Worm (Caenorhabditis elegans) whole organism, young adult: ENCODE measurements around the gene calu-1.

Experiments
- B0336.3 ChIP-seq: fragments of 200-800 bp; sonication (Bioruptor generic); IDR thresholded peaks from 2 replicates; pipeline ENCODE4 v1.3.6; 2022; ENCODE audit warnings: missing genetic modification characterization, missing compliant biosample characterization
- C17E4.6 ChIP-seq: fragments of 200-800 bp; sonication (Bioruptor generic); IDR thresholded peaks from 2 replicates; pipeline ENCODE4 v1.3.6; 2022; ENCODE audit warnings: missing genetic modification reagents, missing genetic modification characterization, missing compliant biosample characterization
- F22D6.2 ChIP-seq: sonication (generic microtip); optimal IDR thresholded peaks from 2 replicates; lab custom pipeline; 2016; ENCODE audit warnings: mild to moderate bottlenecking, missing genetic modification characterization, missing compliant biosample characterization
- F39B2.1 ChIP-seq: fragments of 200-800 bp; sonication (Bioruptor generic); IDR thresholded peaks from 2 replicates; pipeline ENCODE4 v1.3.6; 2022; ENCODE audit warnings: missing genetic modification reagents, missing genetic modification characterization, missing compliant biosample characterization
- T26A5.8 ChIP-seq: sonication (generic microtip); optimal IDR thresholded peaks from 2 replicates; lab custom pipeline; 2016; ENCODE audit warnings: missing genetic modification characterization, missing compliant biosample characterization
- Y56A3A.18 ChIP-seq: fragments of 200-800 bp; sonication (Bioruptor generic); IDR thresholded peaks from 2 replicates; pipeline ENCODE4 v1.3.6; 2022; ENCODE audit warnings: missing genetic modification reagents, missing genetic modification characterization, missing compliant biosample characterization
- Y67H2A.10 ChIP-seq: fragments of 200-800 bp; sonication (Bioruptor generic); conservative IDR thresholded peaks from 2 replicates; pipeline ENCODE4 v1.3.6; 2022; ENCODE audit warnings: missing genetic modification reagents, missing genetic modification characterization, missing compliant biosample characterization
- akir-1 ChIP-seq: fragments of 200-800 bp; sonication (Bioruptor generic); optimal IDR thresholded peaks from 2 replicates; lab custom pipeline; 2018; ENCODE audit warnings: mild to moderate bottlenecking, missing genetic modification characterization, moderate library complexity, missing compliant biosample characterization
- attf-5 ChIP-seq: fragments of 200-800 bp; sonication (Bioruptor generic); optimal IDR thresholded peaks from 2 replicates; lab custom pipeline; 2018; ENCODE audit warnings: mild to moderate bottlenecking, missing genetic modification characterization, missing compliant biosample characterization
- attf-6 ChIP-seq: fragments of 200-800 bp; sonication (Bioruptor generic); IDR thresholded peaks from 2 replicates; pipeline ENCODE4 v1.3.6; 2022; ENCODE audit warnings: missing genetic modification reagents, missing genetic modification characterization, missing compliant biosample characterization
- bed-1 ChIP-seq: fragments of 200-800 bp; sonication (Bioruptor generic); IDR thresholded peaks from 2 replicates; pipeline ENCODE4 v1.3.6; 2022; ENCODE audit warnings: missing genetic modification reagents, missing genetic modification characterization, missing compliant biosample characterization
- ceh-27 ChIP-seq: fragments of 200-800 bp; sonication (Bioruptor generic); optimal IDR thresholded peaks from 2 replicates; lab custom pipeline; 2018; ENCODE audit warnings: mild to moderate bottlenecking, missing genetic modification characterization, moderate library complexity, missing compliant biosample characterization
- ceh-79 ChIP-seq: sonication (generic microtip); optimal IDR thresholded peaks from 2 replicates; lab custom pipeline; 2017; ENCODE audit warnings: mild to moderate bottlenecking, missing genetic modification characterization, missing compliant biosample characterization
- ceh-91 ChIP-seq: fragments of 200-800 bp; sonication (Bioruptor generic); IDR thresholded peaks from 2 replicates; pipeline ENCODE4 v1.3.6; 2022; ENCODE audit warnings: missing genetic modification reagents, missing genetic modification characterization, missing compliant biosample characterization
- chd-7 ChIP-seq: sonication (generic microtip); optimal IDR thresholded peaks from 2 replicates; lab custom pipeline; 2016; ENCODE audit warnings: mild to moderate bottlenecking, missing genetic modification characterization, moderate library complexity, missing compliant biosample characterization
- die-1 ChIP-seq: sonication (generic microtip); optimal IDR thresholded peaks from 2 replicates; lab custom pipeline; 2016; ENCODE audit warnings: missing genotype, mild to moderate bottlenecking, missing genetic modification characterization, missing compliant biosample characterization
- dpff-1 ChIP-seq: sonication (generic microtip); optimal IDR thresholded peaks from 2 replicates; lab custom pipeline; 2017; ENCODE audit warnings: mild to moderate bottlenecking, missing genetic modification characterization, missing compliant biosample characterization
- egl-44 ChIP-seq: fragments of 200-800 bp; sonication (Bioruptor generic); IDR thresholded peaks from 2 replicates; pipeline ENCODE4 v1.3.6; 2022; ENCODE audit warnings: missing genetic modification reagents, missing genetic modification characterization, missing compliant biosample characterization
- egrh-3 ChIP-seq: fragments of 200-800 bp; sonication (Bioruptor generic); IDR thresholded peaks from 2 replicates; pipeline ENCODE4 v1.3.6; 2022; ENCODE audit warnings: missing genetic modification reagents, missing genetic modification characterization, missing compliant biosample characterization
- ekl-4 ChIP-seq: fragments of 200-800 bp; sonication (Bioruptor generic); IDR thresholded peaks from 2 replicates; pipeline ENCODE4 v1.3.6; 2022; ENCODE audit warnings: missing genetic modification reagents, missing genetic modification characterization, missing compliant biosample characterization
- fkh-3 ChIP-seq: sonication (generic microtip); optimal IDR thresholded peaks from 2 replicates; lab custom pipeline; 2016; ENCODE audit warnings: mild to moderate bottlenecking, missing genetic modification characterization, missing compliant biosample characterization
- him-1 ChIP-seq: sonication (generic microtip); optimal IDR thresholded peaks from 2 replicates; lab custom pipeline; 2016; ENCODE audit warnings: missing genotype, missing genetic modification reagents, missing genetic modification characterization, missing compliant biosample characterization
- hlh-26 ChIP-seq: fragments of 200-800 bp; sonication (Bioruptor generic); conservative IDR thresholded peaks from 2 replicates; pipeline ENCODE4 v1.3.6; 2022; ENCODE audit warnings: missing genetic modification reagents, missing genetic modification characterization, missing compliant biosample characterization
- hmg-1.2 ChIP-seq: fragments of 200-800 bp; sonication (Bioruptor generic); IDR thresholded peaks from 2 replicates; pipeline ENCODE4 v1.3.6; 2022; ENCODE audit warnings: missing genetic modification reagents, missing genetic modification characterization, missing compliant biosample characterization
- hrde-1 ChIP-seq: sonication (generic microtip); optimal IDR thresholded peaks from 2 replicates; lab custom pipeline; 2016; ENCODE audit warnings: missing genetic modification characterization, mild to moderate bottlenecking, missing compliant biosample characterization, moderate library complexity, missing genotype, missing genetic modification reagents, borderline replicate concordance
- lag-1 ChIP-seq: fragments of 200-800 bp; sonication (Bioruptor generic); IDR thresholded peaks from 2 replicates; pipeline ENCODE4 v1.3.6; 2022; ENCODE audit warnings: missing genetic modification reagents, missing genetic modification characterization, missing compliant biosample characterization
- let-526 ChIP-seq: fragments of 200-800 bp; sonication (Bioruptor generic); IDR thresholded peaks from 2 replicates; pipeline ENCODE4 v1.3.6; 2022; ENCODE audit warnings: missing genetic modification reagents, missing genetic modification characterization, missing compliant biosample characterization
- lin-26 ChIP-seq: fragments of 200-800 bp; sonication (Bioruptor generic); IDR thresholded peaks from 2 replicates; pipeline ENCODE4 v1.3.6; 2022; ENCODE audit warnings: missing genetic modification reagents, missing genetic modification characterization, missing compliant biosample characterization
- lin-35 ChIP-seq, 3 experiments: fragments of 150-350 bp in 2 of 3; sonication (generic microtip) in 1 of 3; optimal IDR thresholded peaks; 2 replicates each; lab custom pipeline; 2014 to 2018; ENCODE audit warnings: missing biosample characterization in 3 of 3, missing genetic modification characterization in 3 of 3, missing genetic modification reagents in 3 of 3
- lin-40 ChIP-seq: sonication (generic microtip); optimal IDR thresholded peaks from 2 replicates; lab custom pipeline; 2016; ENCODE audit warnings: missing genetic modification characterization, mild to moderate bottlenecking, missing compliant biosample characterization, missing genotype, missing genetic modification reagents
- lin-54 ChIP-seq: fragments of 200-800 bp; sonication (Bioruptor generic); optimal IDR thresholded peaks from 2 replicates; lab custom pipeline; 2018; ENCODE audit warnings: mild to moderate bottlenecking, missing genetic modification characterization, missing compliant biosample characterization
- lsl-1 ChIP-seq: fragments of 200-800 bp; sonication (Bioruptor generic); optimal IDR thresholded peaks from 2 replicates; lab custom pipeline; 2018; ENCODE audit warnings: mild to moderate bottlenecking, missing genetic modification characterization, moderate library complexity, missing compliant biosample characterization
- madf-3 ChIP-seq: fragments of 200-800 bp; sonication (Bioruptor generic); IDR thresholded peaks from 2 replicates; pipeline ENCODE4 v1.3.6; 2022; ENCODE audit warnings: missing genetic modification reagents, missing genetic modification characterization, missing compliant biosample characterization
- mcd-1 ChIP-seq: fragments of 200-800 bp; sonication (Bioruptor generic); IDR thresholded peaks from 2 replicates; pipeline ENCODE4 v1.3.6; 2022; ENCODE audit warnings: missing genetic modification reagents, missing genetic modification characterization, missing compliant biosample characterization
- nfya-1 ChIP-seq: sonication (generic microtip); optimal IDR thresholded peaks from 2 replicates; lab custom pipeline; 2017; ENCODE audit warnings: antibody characterized with exemption, missing compliant biosample characterization, missing genetic modification characterization, borderline replicate concordance; ENCODE audit not compliant: insufficient read depth
- pbrm-1 ChIP-seq: fragments of 200-800 bp; sonication (Bioruptor generic); IDR thresholded peaks from 2 replicates; pipeline ENCODE4 v1.3.6; 2022; ENCODE audit warnings: missing genetic modification reagents, missing genetic modification characterization, missing compliant biosample characterization
- rec-8 ChIP-seq, 2 experiments: sonication (generic microtip); optimal IDR thresholded peaks; 2 replicates each; lab custom pipeline; 2016; ENCODE audit warnings: mild to moderate bottlenecking in 2 of 2, missing genetic modification characterization in 2 of 2, missing genetic modification reagents in 2 of 2, missing genotype in 2 of 2, missing biosample characterization in 1 of 2, missing compliant biosample characterization in 1 of 2, moderate library complexity in 1 of 2
- sptf-2 ChIP-seq: fragments of 200-800 bp; sonication (Bioruptor generic); optimal IDR thresholded peaks from 2 replicates; lab custom pipeline; 2018; ENCODE audit warnings: mild to moderate bottlenecking, missing genetic modification characterization, missing compliant biosample characterization
- xnd-1 ChIP-seq: sonication (generic microtip); optimal IDR thresholded peaks from 2 replicates; lab custom pipeline; 2016; ENCODE audit warnings: missing genotype, missing genetic modification reagents, missing genetic modification characterization, missing compliant biosample characterization
- zfh-2 ChIP-seq: fragments of 200-800 bp; sonication (Bioruptor generic); conservative IDR thresholded peaks from 2 replicates; pipeline ENCODE4 v1.3.6; 2022; ENCODE audit warnings: missing genetic modification reagents, missing genetic modification characterization, missing compliant biosample characterization
- ztf-25 ChIP-seq: fragments of 200-800 bp; sonication (Bioruptor generic); IDR thresholded peaks from 2 replicates; pipeline ENCODE4 v1.3.6; 2022; ENCODE audit warnings: missing genetic modification reagents, missing genetic modification characterization, missing compliant biosample characterization
- ztf-6 ChIP-seq: fragments of 200-800 bp; sonication (Bioruptor generic); IDR thresholded peaks from 2 replicates; pipeline ENCODE4 v1.3.6; 2022; ENCODE audit warnings: missing genetic modification reagents, missing genetic modification characterization, missing compliant biosample characterization

Gene calu-1

DNA sequence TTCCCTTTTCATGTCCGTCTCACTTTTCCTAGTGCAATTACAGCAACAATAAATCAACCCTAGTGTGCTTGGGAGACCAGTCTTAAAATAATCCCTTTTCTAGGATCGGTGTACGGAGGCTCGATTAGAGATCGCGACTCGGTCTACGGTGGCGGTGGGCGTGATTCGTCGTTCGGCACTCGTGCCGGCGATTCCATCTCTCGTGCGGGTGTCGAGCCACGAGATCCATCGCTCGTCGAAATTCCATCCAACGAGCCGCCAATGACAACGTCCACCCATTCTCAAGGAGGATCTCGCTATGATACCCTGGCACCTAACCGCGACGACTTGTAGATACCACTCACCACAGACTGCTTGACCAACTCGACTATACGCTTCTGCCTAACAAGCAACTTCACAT lies 21.8 kb upstream of the calu-1 start:
- TF ChIP-seq him-1 (tag; lab: Kevin White, UChicago) (no peak), bed-1 (GFP tag; lab: Robert Waterston, UW) (0 out of 2 replicates have a peak, but pooled peaks have one; percentile 4), zfh-2 (peak; percentile 82)
- TF ChIP-seq, all 124 proteins: peak for 2

DNA sequence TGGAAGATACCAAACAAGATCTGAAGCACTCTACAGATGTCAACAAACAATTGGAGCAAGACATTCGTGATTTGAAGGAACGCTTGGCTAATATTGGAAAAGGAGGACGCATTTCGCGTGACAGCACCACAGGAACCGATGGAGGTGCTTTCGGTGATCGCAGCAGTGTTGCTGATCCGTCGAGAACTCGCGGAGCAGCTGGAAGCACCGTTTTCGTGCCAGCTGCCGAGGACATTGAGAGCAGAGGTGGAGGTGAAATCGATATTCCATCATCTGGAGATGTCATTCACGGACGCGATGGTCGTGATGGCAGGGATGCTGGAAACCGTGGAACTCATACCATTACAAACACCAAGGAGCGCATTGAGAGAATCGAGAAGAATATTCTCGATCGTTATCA lies 16.9 kb upstream of the calu-1 start:
- no peak for TF ChIP-seq lsl-1 (GFP tag; lab: Kevin White, UChicago)
- TF ChIP-seq him-1 (tag; lab: Kevin White, UChicago) = no peak
- TF ChIP-seq ztf-25 (GFP tag; lab: Robert Waterston, UW) = no peak
- TF ChIP-seq lin-35 (GFP tag; optimal IDR thresholded peaks at IDR 0.05; lab: Kevin White, UChicago) = no peak
- TF ChIP-seq zfh-2 = peak; percentile 59; the same call in 1 of the 2 replicates
- TF ChIP-seq attf-5 = no peak
- no peak for TF ChIP-seq Y67H2A.10 (GFP tag; lab: Robert Waterston, UW)

DNA sequence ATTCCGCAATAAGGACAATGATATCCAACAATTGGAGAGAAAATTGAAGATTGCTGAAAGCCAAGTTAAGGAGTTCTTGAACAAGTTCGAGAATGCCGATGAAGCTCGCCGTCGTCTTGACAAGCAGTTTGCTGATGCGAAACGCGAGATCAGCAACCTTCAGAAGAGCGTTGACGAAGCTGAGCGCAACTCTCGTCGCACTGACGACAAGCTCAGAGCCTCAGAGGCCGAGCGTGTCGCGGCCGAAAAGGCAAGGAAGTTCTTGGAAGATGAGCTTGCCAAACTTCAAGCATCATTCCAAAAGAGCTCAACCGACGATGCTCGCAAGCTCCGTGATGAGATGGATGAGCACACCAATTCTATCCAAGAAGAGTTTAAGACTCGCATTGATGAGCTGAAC lies 15.6 kb upstream of the calu-1 start:
- TF ChIP-seq ceh-79 (no peak), hrde-1 (no peak), zfh-2 (peak; percentile 58)

DNA sequence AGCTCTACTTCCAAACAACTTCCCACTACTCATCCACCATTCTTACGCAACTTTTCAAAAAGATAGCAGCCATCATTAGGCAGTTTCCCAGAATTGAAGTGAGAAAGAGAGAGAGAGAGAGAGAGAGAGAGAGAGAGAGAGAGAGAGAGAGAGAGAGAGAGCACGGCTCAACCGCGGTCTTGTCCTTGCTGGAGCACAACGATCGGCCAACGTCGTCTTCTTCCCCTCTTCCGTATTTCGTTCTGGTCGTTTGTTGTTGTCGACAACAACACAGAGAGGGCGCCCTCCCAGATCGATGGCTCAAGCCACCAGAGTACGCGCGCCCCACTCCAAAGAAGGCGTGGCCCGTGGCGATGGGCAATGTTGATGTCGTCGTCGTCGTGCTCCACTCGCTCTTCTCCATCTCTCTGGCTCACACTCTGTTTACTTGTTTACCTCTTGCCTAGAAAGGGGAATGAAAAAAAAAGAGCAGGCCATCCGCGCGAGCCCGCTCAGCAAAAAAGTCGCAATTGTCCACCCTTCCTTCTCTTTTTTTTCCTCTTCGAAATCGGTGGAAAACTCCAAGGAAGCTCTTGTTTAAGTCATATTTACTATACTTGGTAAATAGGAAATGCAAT lies 11.4 kb upstream of the calu-1 start:
- TF ChIP-seq ceh-91 (no peak), lag-1 (GFP tag; lab: Robert Waterston, UW) (no peak), nfya-1 (tag; lab: Kevin White, UChicago) (no peak), hmg-1.2 (GFP tag; lab: Robert Waterston, UW) (no peak; the same call in 1 of the 2 replicates), attf-6 (no peak), B0336.3 (GFP tag; lab: Robert Waterston, UW) (no peak), rec-8 (tag; optimal IDR thresholded peaks at IDR 0.05; lab: Kevin White, UChicago) (no peak), ceh-27 (GFP tag; lab: Kevin White, UChicago) (peak; percentile 54), egrh-3 (GFP tag; lab: Robert Waterston, UW) (0 out of 2 replicates have a peak, but pooled peaks have one; percentile 13), ekl-4 (GFP tag; lab: Robert Waterston, UW) (peak; percentile 44; the same call in 1 of the 2 replicates), lin-26 (no peak), let-526 (no peak), fkh-3 (tag; lab: Kevin White, UChicago) (no peak), xnd-1 (tag; lab: Kevin White, UChicago) (no peak), attf-5 (no peak), T26A5.8 (tag; lab: Kevin White, UChicago) (no peak), dpff-1 (tag; lab: Kevin White, UChicago) (no peak), mcd-1 (GFP tag; lab: Robert Waterston, UW) (peak; percentile 19; the same call in 1 of the 2 replicates), F22D6.2 (tag; lab: Kevin White, UChicago) (no peak), madf-3 (no peak), C17E4.6 (GFP tag; lab: Robert Waterston, UW) (no peak), egl-44 (GFP tag; lab: Robert Waterston, UW) (no peak), lin-54 (no peak), ztf-6 (GFP tag; lab: Robert Waterston, UW) (no peak), die-1 (tag; lab: Kevin White, UChicago) (no peak), sptf-2 (GFP tag; lab: Kevin White, UChicago) (no peak), hlh-26 (GFP tag; lab: Robert Waterston, UW) (no peak), pbrm-1 (GFP tag; lab: Robert Waterston, UW) (no peak), lin-40 (tag; lab: Kevin White, UChicago) (peak; percentile 22), F39B2.1 (GFP tag; lab: Robert Waterston, UW) (no peak), Y56A3A.18 (no peak), akir-1 (GFP tag; lab: Kevin White, UChicago) (no peak), chd-7 (tag; lab: Kevin White, UChicago) (peak; percentile 40)
